Worm (Caenorhabditis elegans): Measurements from ENCODE around the gene F41B4.2.

DNA sequence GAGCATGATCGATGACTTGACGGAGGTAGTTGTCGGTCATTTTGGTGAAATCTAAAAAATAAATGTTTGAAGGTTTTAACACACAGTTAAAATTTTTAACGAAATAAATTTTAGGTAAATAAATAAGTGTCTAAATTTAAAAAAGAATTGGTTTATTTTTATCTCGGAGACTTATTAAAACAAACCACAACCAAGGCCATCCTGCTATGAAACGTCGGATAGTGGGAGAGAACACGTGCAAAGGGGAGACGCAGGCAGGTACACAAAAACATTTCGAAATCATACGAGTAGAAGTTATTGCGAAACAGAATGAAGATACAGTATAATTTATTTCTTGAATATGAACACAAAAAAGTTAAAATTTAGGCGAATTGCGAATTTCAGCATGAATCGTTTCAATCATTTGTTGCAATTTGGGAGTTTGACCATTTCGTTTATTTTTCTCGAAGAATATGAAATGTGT, 1.0 kb upstream of the F41B4.2 start, which contains the start of gene F41B4.3:
- no peak for TF ChIP-seq elt-1 (tag; optimal IDR thresholded peaks at IDR 0.05; ENCODE audit: borderline replicate concordance, insufficient read depth)
- no peak for TF ChIP-seq unc-62 (GFP tag; optimal IDR thresholded peaks at IDR 0.05)
- TF ChIP-seq nhr-76 (tag; optimal IDR thresholded peaks at IDR 0.05), result no peak
- no peak for TF ChIP-seq lin-13 (tag; optimal IDR thresholded peaks at IDR 0.05)
- no peak for TF ChIP-seq nhr-28 (tag; optimal IDR thresholded peaks at IDR 0.05)
- TF ChIP-seq mep-1 (tag; optimal IDR thresholded peaks at IDR 0.05), result no peak
- TF ChIP-seq hlh-1 (tag; optimal IDR thresholded peaks at IDR 0.05), result no peak
- no peak for TF ChIP-seq ztf-11 (tag; optimal IDR thresholded peaks at IDR 0.05)
- TF ChIP-seq ces-1 (GFP tag; optimal IDR thresholded peaks at IDR 0.05), result no peak
- TF ChIP-seq lsy-2 (tag; optimal IDR thresholded peaks at IDR 0.05), result no peak
- TF ChIP-seq sptf-1 (tag; optimal IDR thresholded peaks at IDR 0.05), result no peak
- no peak for TF ChIP-seq snpc-4 (tag; optimal IDR thresholded peaks at IDR 0.05)
- TF ChIP-seq nhr-12 (tag; optimal IDR thresholded peaks at IDR 0.05), result no peak
